Fruit fly (Drosophila melanogaster) whole organism: ENCODE measurements around the gene Ero1L.

Source experiments
- CG8478 ChIP-seq: fragments of >200 bp; optimal IDR thresholded peaks from 2 replicates; lab custom pipeline; 2018; ENCODE audit warnings: inconsistent platforms
- Dll ChIP-seq: fragments of >200 bp; optimal IDR thresholded peaks from 2 replicates; lab custom pipeline; 2017
- EcR ChIP-seq, 2 experiments: fragments of >200 bp; optimal IDR thresholded peaks; 2 replicates each; lab custom pipeline; 2017; ENCODE audit warnings: missing biosample characterization in 2 of 2, missing genetic modification characterization in 2 of 2, missing genetic modification reagents in 2 of 2
- pan ChIP-seq: fragments of >200 bp; optimal IDR thresholded peaks from 2 replicates; lab custom pipeline; 2017
- psq ChIP-seq: fragments of >200 bp; optimal IDR thresholded peaks from 2 replicates; lab custom pipeline; 2017
- usp ChIP-seq: fragments of >200 bp; optimal IDR thresholded peaks from 2 replicates; lab custom pipeline; 2017; ENCODE audit warnings: missing biosample characterization, missing genetic modification characterization, mixed read lengths

Gene Ero1L

DNA sequence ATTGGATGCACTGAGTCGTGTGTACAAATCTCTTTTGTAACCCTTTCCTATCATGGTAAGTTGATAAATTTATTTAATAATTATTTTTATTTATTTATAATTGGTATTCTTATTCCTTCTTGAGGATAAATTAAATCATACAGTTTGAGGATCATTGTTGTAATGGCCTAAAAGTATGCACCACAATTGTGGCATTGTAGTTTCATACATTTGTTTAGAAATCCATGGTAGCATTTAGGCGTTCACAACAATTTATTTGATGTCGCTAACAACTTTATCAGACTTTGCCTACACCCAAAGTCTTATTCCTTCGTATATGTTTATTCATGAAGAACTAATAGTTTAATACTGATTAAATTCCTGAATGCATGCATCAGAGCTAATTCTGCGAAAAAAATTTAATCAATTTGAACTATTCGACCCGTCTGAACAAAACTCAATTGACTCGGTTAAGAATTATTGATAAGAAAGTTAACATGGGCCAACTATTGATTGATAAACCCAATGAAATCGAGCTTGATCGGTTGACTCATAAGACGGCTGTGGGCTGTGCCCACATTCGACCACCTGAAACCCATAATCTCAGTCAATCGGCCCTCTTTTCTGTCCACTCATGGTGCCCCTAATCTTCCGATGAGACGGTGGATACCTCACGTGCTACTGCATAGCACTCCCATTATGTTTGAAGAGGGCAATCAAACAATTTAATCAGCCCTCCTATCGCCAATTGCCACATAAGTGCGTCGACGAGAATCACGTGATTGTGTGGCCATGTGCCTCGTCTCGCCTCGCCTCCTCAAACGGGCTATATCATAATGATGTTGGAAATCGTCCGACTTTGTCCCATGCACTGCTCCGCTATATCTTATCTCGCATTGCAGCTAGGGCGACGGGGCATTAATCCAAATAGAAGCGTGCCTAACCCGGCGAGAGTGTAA, 49.4 kb downstream of the Ero1L start:
- TF ChIP-seq Dll (lab: Kevin White, UChicago) (no peak), CG8478 (no peak), EcR (GFP tag; optimal IDR thresholded peaks at IDR 0.05; lab: Kevin White, UChicago) (no peak), pan (no peak), usp (GFP tag; lab: Kevin White, UChicago) (no peak), psq (lab: Kevin White, UChicago) (no peak)

DNA sequence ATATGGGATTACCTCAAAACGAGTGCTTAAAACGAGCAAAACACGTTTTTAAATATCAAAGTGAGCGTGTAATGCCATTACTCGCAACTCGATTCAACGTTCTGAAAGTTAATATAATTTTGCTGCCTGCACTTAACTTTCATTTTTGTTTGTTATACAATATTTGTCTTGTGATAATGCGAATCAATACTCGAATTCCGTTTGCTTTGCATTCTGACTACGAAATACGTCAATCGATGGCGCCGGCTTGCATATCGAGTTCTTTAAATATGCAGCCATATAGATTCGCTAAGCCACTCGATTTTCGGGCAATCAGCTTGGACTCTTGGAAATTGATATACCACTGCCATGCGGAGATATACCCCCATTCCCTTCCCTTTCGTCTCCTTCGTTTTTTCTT, 50.5 kb downstream of the Ero1L start:
- TF ChIP-seq EcR (GFP tag; optimal IDR thresholded peaks at IDR 0.05; lab: Kevin White, UChicago) (no peak), psq (lab: Kevin White, UChicago) (no peak), usp (GFP tag; lab: Kevin White, UChicago) (no peak), pan (no peak), Dll (lab: Kevin White, UChicago) (no peak), CG8478 (no peak)

DNA sequence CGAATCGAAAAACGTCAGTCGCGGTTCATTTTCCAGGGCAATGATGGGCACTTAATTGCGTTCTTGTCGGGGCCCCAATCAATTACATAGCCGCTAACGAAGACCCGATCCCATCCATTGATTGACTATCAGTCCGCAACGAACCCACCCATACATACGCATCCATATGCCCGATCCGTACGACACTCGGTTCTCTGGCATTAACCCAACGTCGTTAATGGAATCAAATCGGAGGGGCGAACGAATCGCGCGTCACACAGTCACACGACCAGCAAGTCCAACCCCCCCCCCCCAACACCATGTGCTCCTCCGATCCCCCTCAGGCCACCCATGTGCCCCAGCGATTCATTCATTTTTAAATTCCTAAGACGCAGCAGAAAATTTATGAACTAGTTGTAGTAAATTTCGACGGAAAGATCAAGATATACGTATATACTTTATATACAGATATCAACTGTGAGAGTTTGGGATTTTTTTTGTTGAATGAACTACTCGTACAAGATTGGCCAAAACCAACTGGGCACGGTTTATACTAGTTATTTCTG, 51.1 kb downstream of the Ero1L start:
- TF ChIP-seq usp (GFP tag; lab: Kevin White, UChicago) (no peak), pan (no peak), psq (lab: Kevin White, UChicago) (no peak), CG8478 (no peak), Dll (lab: Kevin White, UChicago) (no peak), EcR (GFP tag; optimal IDR thresholded peaks at IDR 0.05; lab: Kevin White, UChicago) (no peak)

DNA sequence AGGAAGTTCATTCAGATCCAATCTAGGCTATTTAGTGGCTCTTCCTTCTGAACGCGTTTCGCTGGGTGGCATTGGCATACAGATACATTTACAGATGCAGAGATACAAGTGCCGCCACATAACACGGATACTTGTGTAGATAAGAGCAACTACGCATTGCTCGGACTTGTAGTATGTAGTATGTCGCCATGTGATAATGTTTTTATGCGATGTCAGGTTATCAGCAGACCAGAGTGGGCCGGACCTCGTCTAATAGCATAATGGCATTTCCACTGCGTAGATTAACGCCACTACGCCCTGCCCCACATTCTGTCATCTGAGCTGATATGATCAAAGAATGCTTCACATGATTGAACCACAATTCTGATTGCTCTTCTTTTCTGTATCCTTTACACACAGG, 51.6 kb downstream of the Ero1L start:
- TF ChIP-seq psq (lab: Kevin White, UChicago) = no peak
- no peak for TF ChIP-seq pan
- no peak for TF ChIP-seq Dll (lab: Kevin White, UChicago)
- TF ChIP-seq EcR (GFP tag; optimal IDR thresholded peaks at IDR 0.05; lab: Kevin White, UChicago) = no peak
- no peak for TF ChIP-seq usp (GFP tag; lab: Kevin White, UChicago)
- TF ChIP-seq CG8478 = no peak
